Worm (Caenorhabditis elegans) whole organism, midembryonic: ENCODE measurements around the gene col-139.

Experiments
- T22C8.4 ChIP-seq: fragments of 200-800 bp; sonication (Bioruptor generic); IDR thresholded peaks from 2 replicates; pipeline ENCODE4 v1.3.6; 2022; ENCODE audit warnings: missing genetic modification characterization, missing compliant biosample characterization
- cog-1 ChIP-seq: sonication (generic microtip); optimal IDR thresholded peaks from 2 replicates; lab custom pipeline; 2016; ENCODE audit warnings: missing genetic modification characterization, missing compliant biosample characterization
- flt-1 ChIP-seq: fragments of 200-800 bp; sonication (Bioruptor generic); IDR thresholded peaks from 2 replicates; pipeline ENCODE4 v1.3.6; 2022; ENCODE audit warnings: missing genetic modification characterization, missing compliant biosample characterization
- klf-2 ChIP-seq: fragments of 200-800 bp; sonication (Bioruptor generic); conservative IDR thresholded peaks from 2 replicates; pipeline ENCODE4 v1.3.6; 2022; ENCODE audit warnings: missing genetic modification reagents, missing genetic modification characterization, missing compliant biosample characterization
- med-1 ChIP-seq: sonication (generic microtip); optimal IDR thresholded peaks from 2 replicates; lab custom pipeline; 2017; ENCODE audit warnings: missing genetic modification characterization, mild to moderate bottlenecking, missing compliant biosample characterization, antibody characterized with exemption, missing genetic modification reagents; ENCODE audit not compliant: insufficient read depth
- ref-1 ChIP-seq: fragments of 200-800 bp; sonication (Bioruptor generic); conservative IDR thresholded peaks from 2 replicates; pipeline ENCODE4 v1.3.6; 2022; ENCODE audit warnings: missing genetic modification reagents, missing genetic modification characterization, missing compliant biosample characterization
- tab-1 ChIP-seq: fragments of 200-800 bp; sonication (Bioruptor generic); IDR thresholded peaks from 2 replicates; pipeline ENCODE4 v1.3.6; 2022; ENCODE audit warnings: missing genetic modification characterization, missing compliant biosample characterization
- ztf-23 ChIP-seq: fragments of 200-800 bp; sonication (Bioruptor generic); IDR thresholded peaks from 2 replicates; pipeline ENCODE4 v1.3.6; 2022; ENCODE audit warnings: missing genetic modification reagents, missing genetic modification characterization, missing compliant biosample characterization
- ztf-29 ChIP-seq: fragments of 200-800 bp; sonication (Bioruptor generic); IDR thresholded peaks from 2 replicates; pipeline ENCODE4 v1.3.6; 2022; ENCODE audit warnings: missing genetic modification reagents, missing genetic modification characterization, missing compliant biosample characterization

Gene col-139

ce11 chrV:4687944-4688505 is 34.3 kb upstream of the col-139 start, which contains the start of gene K03B4.2:
Gene K03B4.2, plus strand, starts transcription at chrV:4687994.
- TF ChIP-seq T22C8.4 (GFP tag; lab: Robert Waterston, UW) (no peak), ztf-23 (GFP tag; lab: Robert Waterston, UW) (no peak), ztf-29 (GFP tag; lab: Robert Waterston, UW) (no peak), ref-1 (GFP tag; lab: Robert Waterston, UW) (no peak), klf-2 (GFP tag; lab: Robert Waterston, UW) (no peak), flt-1 (GFP tag; lab: Robert Waterston, UW) (no peak), tab-1 (GFP tag; lab: Robert Waterston, UW) (no peak), med-1 (GFP tag; lab: Kevin White, UChicago) (no peak), cog-1 (no peak)

ce11 chrV:4686680-4687470 is 33.1 kb upstream of the col-139 start, which contains the start of gene taf-10:
Gene taf-10, plus strand, starts transcription at chrV:4687103.
- TF ChIP-seq T22C8.4 (GFP tag; lab: Robert Waterston, UW) (no peak), ref-1 (GFP tag; lab: Robert Waterston, UW) (no peak), ztf-29 (GFP tag; lab: Robert Waterston, UW) (no peak), cog-1 (no peak), flt-1 (GFP tag; lab: Robert Waterston, UW) (no peak), tab-1 (GFP tag; lab: Robert Waterston, UW) (no peak), klf-2 (GFP tag; lab: Robert Waterston, UW) (no peak), med-1 (GFP tag; lab: Kevin White, UChicago) (no peak)

- no peak for TF ChIP-seq tab-1 (GFP tag; lab: Robert Waterston, UW)
- TF ChIP-seq klf-2 (GFP tag; lab: Robert Waterston, UW): no peak
- TF ChIP-seq T22C8.4 (GFP tag; lab: Robert Waterston, UW): no peak
- no peak for TF ChIP-seq ztf-23 (GFP tag; lab: Robert Waterston, UW)
- no peak for TF ChIP-seq ref-1 (GFP tag; lab: Robert Waterston, UW)
- TF ChIP-seq cog-1: no peak
- TF ChIP-seq med-1 (GFP tag; lab: Kevin White, UChicago): no peak
- TF ChIP-seq ztf-29 (GFP tag; lab: Robert Waterston, UW): no peak
- no peak for TF ChIP-seq flt-1 (GFP tag; lab: Robert Waterston, UW)
Measured at ce11 chrV:4684137-4684536, 30.4 kb upstream of the col-139 start.

- TF ChIP-seq T22C8.4 (GFP tag; lab: Robert Waterston, UW) (no peak), tab-1 (GFP tag; lab: Robert Waterston, UW) (no peak), ztf-29 (GFP tag; lab: Robert Waterston, UW) (no peak), cog-1 (no peak), flt-1 (GFP tag; lab: Robert Waterston, UW) (no peak), ref-1 (GFP tag; lab: Robert Waterston, UW) (no peak), klf-2 (GFP tag; lab: Robert Waterston, UW) (no peak), ztf-23 (GFP tag; lab: Robert Waterston, UW) (no peak), med-1 (GFP tag; lab: Kevin White, UChicago) (no peak)
Measured at ce11 chrV:4681670-4682069, 27.9 kb upstream of the col-139 start, which contains the start of gene K03B4.4. Gene K03B4.4, plus strand, starts transcription at chrV:4681970.

- TF ChIP-seq flt-1 (GFP tag; lab: Robert Waterston, UW) (no peak), T22C8.4 (GFP tag; lab: Robert Waterston, UW) (no peak), ztf-23 (GFP tag; lab: Robert Waterston, UW) (no peak), med-1 (GFP tag; lab: Kevin White, UChicago) (no peak), tab-1 (GFP tag; lab: Robert Waterston, UW) (no peak), ref-1 (GFP tag; lab: Robert Waterston, UW) (no peak), klf-2 (GFP tag; lab: Robert Waterston, UW) (no peak), ztf-29 (GFP tag; lab: Robert Waterston, UW) (no peak), cog-1 (no peak)
Measured at ce11 chrV:4676812-4677211, 23.0 kb upstream of the col-139 start.

- TF ChIP-seq ztf-29 (GFP tag; lab: Robert Waterston, UW): no peak
- TF ChIP-seq klf-2 (GFP tag; lab: Robert Waterston, UW): no peak
- TF ChIP-seq flt-1 (GFP tag; lab: Robert Waterston, UW): no peak
- TF ChIP-seq med-1 (GFP tag; lab: Kevin White, UChicago): no peak
- no peak for TF ChIP-seq ref-1 (GFP tag; lab: Robert Waterston, UW)
Measured at ce11 chrV:4676092-4676491, 22.3 kb upstream of the col-139 start, which contains the start of gene K03B4.6. Gene K03B4.6, minus strand, starts transcription at chrV:4676192.

ce11 chrV:4674506-4674905 is 20.7 kb upstream of the col-139 start, which contains the start of gene K03B4.8:
Gene K03B4.8, minus strand, starts transcription at chrV:4674606.
- TF ChIP-seq tab-1 (GFP tag; lab: Robert Waterston, UW) (no peak), med-1 (GFP tag; lab: Kevin White, UChicago) (no peak), cog-1 (no peak), ztf-29 (GFP tag; lab: Robert Waterston, UW) (no peak), T22C8.4 (GFP tag; lab: Robert Waterston, UW) (no peak), klf-2 (GFP tag; lab: Robert Waterston, UW) (no peak), flt-1 (GFP tag; lab: Robert Waterston, UW) (no peak), ref-1 (GFP tag; lab: Robert Waterston, UW) (no peak), ztf-23 (GFP tag; lab: Robert Waterston, UW) (no peak)

ce11 chrV:4672487-4672886 is 18.7 kb upstream of the col-139 start, which contains the start of gene K03B4.9:
Gene K03B4.9, minus strand, starts transcription at chrV:4672587.
- no peak for TF ChIP-seq T22C8.4 (GFP tag; lab: Robert Waterston, UW)
